Fruit fly (Drosophila melanogaster): Measurements from ENCODE around the gene Nab2.

- TF ChIP-seq cyc (GFP tag; optimal IDR thresholded peaks at IDR 0.05) (no peak), Eip78C (GFP tag) (no peak), CG10669 (GFP tag; optimal IDR thresholded peaks at IDR 0.05) (no peak), fd85E (GFP tag; optimal IDR thresholded peaks at IDR 0.05) (no peak), Sox15 (GFP tag; optimal IDR thresholded peaks at IDR 0.05) (no peak), CG6163 (GFP tag; IDR thresholded peaks at IDR 0.05) (no peak), lz (GFP tag; optimal IDR thresholded peaks at IDR 0.05) (no peak), CG6854 (GFP tag; optimal IDR thresholded peaks at IDR 0.05) (no peak), Gug (GFP tag; IDR thresholded peaks at IDR 0.05) (no peak), CG32006 (GFP tag; optimal IDR thresholded peaks at IDR 0.05) (no peak), spab (GFP tag; optimal IDR thresholded peaks at IDR 0.05) (no peak), Eip93F (GFP tag; optimal IDR thresholded peaks at IDR 0.05) (no peak), Lpt (GFP tag; optimal IDR thresholded peaks at IDR 0.05) (no peak), topi (GFP tag; optimal IDR thresholded peaks at IDR 0.05) (no peak)
These were observed 25.0 kb downstream of the Nab2 start for dm6 chr3R:24293171-24293570.

All from whole organism, prepupa.